Worm (Caenorhabditis elegans) whole organism, L4 larva: ENCODE results near the gene D1044.1.
A peak's percentile ranks its signal among the peaks of the same experiment; 100 is the strongest.

ENCODE experiments used
- D1046.2 ChIP-seq: fragments of 200-800 bp; sonication (Bioruptor generic); IDR thresholded peaks from 2 replicates; pipeline ENCODE4 v1.3.6; 2022; ENCODE audit warnings: missing genetic modification characterization, missing compliant biosample characterization
- F37D6.2 ChIP-seq: sonication (generic microtip); optimal IDR thresholded peaks from 2 replicates; lab custom pipeline; 2016; ENCODE audit warnings: mild to moderate bottlenecking, missing genetic modification characterization, missing compliant biosample characterization
- Y105C5A.15 ChIP-seq: fragments of 200-800 bp; sonication (Bioruptor generic); IDR thresholded peaks from 2 replicates; pipeline ENCODE4 v1.3.6; 2022; ENCODE audit warnings: missing genetic modification characterization, missing compliant biosample characterization
- Y48G9A.11 ChIP-seq: fragments of 200-800 bp; sonication (Bioruptor generic); IDR thresholded peaks from 2 replicates; pipeline ENCODE4 v1.3.6; 2022; ENCODE audit warnings: missing genetic modification reagents, missing genetic modification characterization, missing compliant biosample characterization
- ZK337.2 ChIP-seq: fragments of 200-800 bp; sonication (Bioruptor generic); IDR thresholded peaks from 2 replicates; pipeline ENCODE4 v1.3.6; 2022; ENCODE audit warnings: missing genetic modification reagents, missing genetic modification characterization, missing compliant biosample characterization
- ZK546.5 ChIP-seq, 2 experiments: sonication (generic microtip); optimal IDR thresholded peaks; 2 replicates each; lab custom pipeline; 2017; ENCODE audit warnings: missing biosample characterization in 2 of 2, missing genetic modification characterization in 2 of 2
- aha-1 ChIP-seq: fragments of 150-350 bp; peaks from one replicate; lab custom pipeline; 2014; ENCODE audit warnings: missing biosample characterization, missing genetic modification characterization
- ama-1 ChIP-seq: fragments of 150-350 bp; optimal IDR thresholded peaks from 2 replicates; lab custom pipeline; 2014; ENCODE audit warnings: inconsistent platforms, mixed read lengths
- arid-1 ChIP-seq: fragments of 200-800 bp; sonication (Bioruptor generic); conservative IDR thresholded peaks from 2 replicates; pipeline ENCODE4 v1.3.6; 2022; ENCODE audit warnings: missing genetic modification reagents, missing genetic modification characterization, missing compliant biosample characterization
- ceh-62 ChIP-seq: sonication (generic microtip); optimal IDR thresholded peaks from 2 replicates; lab custom pipeline; 2017; ENCODE audit warnings: missing biosample characterization, missing genetic modification characterization
- ceh-82 ChIP-seq: sonication (generic microtip); optimal IDR thresholded peaks from 2 replicates; lab custom pipeline; 2017; ENCODE audit warnings: missing biosample characterization, missing genetic modification characterization
- ces-1 ChIP-seq: fragments of 150-350 bp; sonication (generic microtip); optimal IDR thresholded peaks from 4 replicates; lab custom pipeline; 2014; ENCODE audit warnings: missing biosample characterization, missing genetic modification reagents, missing genetic modification characterization
- ctbp-1 ChIP-seq: fragments of 200-800 bp; sonication (Bioruptor generic); IDR thresholded peaks from 2 replicates; pipeline ENCODE4 v1.3.6; 2022; ENCODE audit warnings: missing genetic modification reagents, missing genetic modification characterization, missing compliant biosample characterization
- daf-12 ChIP-seq: fragments of 150-350 bp; optimal IDR thresholded peaks from 2 replicates; lab custom pipeline; 2014; ENCODE audit warnings: missing biosample characterization, missing genetic modification reagents, missing genetic modification characterization
- dpl-1 ChIP-seq: fragments of 150-350 bp; optimal IDR thresholded peaks from 2 replicates; lab custom pipeline; 2014; ENCODE audit warnings: missing biosample characterization, missing genetic modification reagents, missing genetic modification characterization
- egl-43 ChIP-seq: fragments of 200-800 bp; sonication (Bioruptor generic); IDR thresholded peaks from 2 replicates; pipeline ENCODE4 v1.3.6; 2022; ENCODE audit warnings: missing genetic modification reagents, missing genetic modification characterization, missing compliant biosample characterization
- fos-1 ChIP-seq: fragments of 150-350 bp; optimal IDR thresholded peaks from 2 replicates; lab custom pipeline; 2014; ENCODE audit warnings: missing biosample characterization, missing genetic modification characterization
- gei-8 ChIP-seq: fragments of 200-800 bp; sonication (Bioruptor generic); optimal IDR thresholded peaks from 2 replicates; lab custom pipeline; 2018; ENCODE audit warnings: mild to moderate bottlenecking, missing genetic modification characterization, missing compliant biosample characterization
- hlh-11 ChIP-seq: fragments of 200-800 bp; sonication (Bioruptor generic); optimal IDR thresholded peaks from 2 replicates; lab custom pipeline; 2018; ENCODE audit warnings: mild to moderate bottlenecking, missing genetic modification characterization, missing compliant biosample characterization
- hlh-30 ChIP-seq: sonication (generic microtip); optimal IDR thresholded peaks from 2 replicates; lab custom pipeline; 2017; ENCODE audit warnings: antibody characterized with exemption, mild to moderate bottlenecking, missing genetic modification characterization, missing compliant biosample characterization; ENCODE audit not compliant: insufficient read depth
- jun-1 ChIP-seq: fragments of 150-350 bp; optimal IDR thresholded peaks from 2 replicates; lab custom pipeline; 2014; ENCODE audit warnings: missing biosample characterization, missing genetic modification reagents, missing genetic modification characterization
- lim-7 ChIP-seq: fragments of 200-800 bp; sonication (Bioruptor generic); IDR thresholded peaks from 2 replicates; pipeline ENCODE4 v1.3.6; 2022; ENCODE audit warnings: missing genetic modification characterization, missing compliant biosample characterization
- lir-3 ChIP-seq: sonication (generic microtip); optimal IDR thresholded peaks from 2 replicates; lab custom pipeline; 2016; ENCODE audit warnings: mild to moderate bottlenecking, missing genetic modification characterization, missing compliant biosample characterization
- madf-5 ChIP-seq, 2 experiments: fragments of 200-800 bp; sonication (Bioruptor generic); IDR thresholded peaks; 2 replicates each; pipeline ENCODE4 v1.3.6; 2022; ENCODE audit warnings: missing compliant biosample characterization in 2 of 2, missing genetic modification characterization in 2 of 2
- mdl-1 ChIP-seq, 2 experiments: fragments of 150-350 bp in 1 of 2; sonication (generic microtip) in 1 of 2; optimal IDR thresholded peaks; 2 replicates each; lab custom pipeline; 2014 to 2017; ENCODE audit warnings: missing biosample characterization in 2 of 2, missing genetic modification characterization in 2 of 2
- mdt-29 ChIP-seq: fragments of 200-800 bp; sonication (Bioruptor generic); IDR thresholded peaks from 2 replicates; pipeline ENCODE4 v1.3.6; 2022; ENCODE audit warnings: missing genetic modification reagents, missing genetic modification characterization, missing compliant biosample characterization
- mxl-2 ChIP-seq: fragments of 200-800 bp; sonication (Bioruptor generic); conservative IDR thresholded peaks from 2 replicates; pipeline ENCODE4 v1.3.6; 2022; ENCODE audit warnings: missing genetic modification reagents, missing genetic modification characterization, missing compliant biosample characterization
- nhr-25 ChIP-seq: sonication (generic microtip); optimal IDR thresholded peaks from 2 replicates; lab custom pipeline; 2017; ENCODE audit warnings: missing genetic modification characterization, mild to moderate bottlenecking, missing compliant biosample characterization, antibody characterized with exemption, moderate library complexity, borderline replicate concordance; ENCODE audit not compliant: insufficient read depth
- nhr-6 ChIP-seq: fragments of 150-350 bp; optimal IDR thresholded peaks from 2 replicates; lab custom pipeline; 2014; ENCODE audit warnings: missing biosample characterization, missing genetic modification characterization
- nhr-76 ChIP-seq: fragments of 150-350 bp; optimal IDR thresholded peaks from 2 replicates; lab custom pipeline; 2014; ENCODE audit warnings: missing biosample characterization, missing genetic modification characterization
- nhr-77 ChIP-seq: fragments of 150-350 bp; optimal IDR thresholded peaks from 2 replicates; lab custom pipeline; 2014; ENCODE audit warnings: missing biosample characterization, missing genetic modification characterization
- pha-4 ChIP-seq, 2 experiments: fragments of 150-350 bp in 1 of 2; fragments of 200-800 bp in 1 of 2; sonication (Bioruptor generic) in 1 of 2; IDR thresholded peaks in 1 of 2; optimal IDR thresholded peaks in 1 of 2; 2 replicates each; pipeline versions ENCODE4 v1.3.6 to Lab custom; 2014 to 2022; ENCODE audit warnings: missing genetic modification characterization in 2 of 2, missing genetic modification reagents in 2 of 2, missing biosample characterization in 1 of 2, missing compliant biosample characterization in 1 of 2
- pqm-1 ChIP-seq: sonication (generic microtip); optimal IDR thresholded peaks from 2 replicates; lab custom pipeline; 2017; ENCODE audit warnings: missing biosample characterization, missing genetic modification characterization
- snpc-1.2 ChIP-seq: fragments of 200-800 bp; sonication (Bioruptor generic); IDR thresholded peaks from 2 replicates; pipeline ENCODE4 v1.3.6; 2022; ENCODE audit warnings: missing genetic modification reagents, missing genetic modification characterization, missing compliant biosample characterization
- snpc-4 ChIP-seq: fragments of 150-350 bp; optimal IDR thresholded peaks from 2 replicates; lab custom pipeline; 2014; ENCODE audit warnings: missing biosample characterization, missing genetic modification characterization
- spr-3 ChIP-seq: fragments of 200-800 bp; sonication (Bioruptor generic); optimal IDR thresholded peaks from 2 replicates; lab custom pipeline; 2018; ENCODE audit warnings: mild to moderate bottlenecking, missing genetic modification characterization, missing compliant biosample characterization
- vab-7 ChIP-seq: fragments of 200-800 bp; sonication (Bioruptor generic); IDR thresholded peaks from 2 replicates; pipeline ENCODE4 v1.3.6; 2022; ENCODE audit warnings: missing genetic modification reagents, missing genetic modification characterization, missing compliant biosample characterization
- zag-1 ChIP-seq: fragments of 150-350 bp; optimal IDR thresholded peaks from 2 replicates; lab custom pipeline; 2014; ENCODE audit warnings: missing biosample characterization, missing genetic modification characterization
- ztf-11 ChIP-seq: fragments of 150-350 bp; optimal IDR thresholded peaks from 2 replicates; lab custom pipeline; 2014; ENCODE audit warnings: missing biosample characterization, missing genetic modification characterization
- ztf-7 ChIP-seq: fragments of 150-350 bp; optimal IDR thresholded peaks from 2 replicates; lab custom pipeline; 2014; ENCODE audit warnings: missing biosample characterization, missing genetic modification characterization

D1044.1 gene

DNA sequence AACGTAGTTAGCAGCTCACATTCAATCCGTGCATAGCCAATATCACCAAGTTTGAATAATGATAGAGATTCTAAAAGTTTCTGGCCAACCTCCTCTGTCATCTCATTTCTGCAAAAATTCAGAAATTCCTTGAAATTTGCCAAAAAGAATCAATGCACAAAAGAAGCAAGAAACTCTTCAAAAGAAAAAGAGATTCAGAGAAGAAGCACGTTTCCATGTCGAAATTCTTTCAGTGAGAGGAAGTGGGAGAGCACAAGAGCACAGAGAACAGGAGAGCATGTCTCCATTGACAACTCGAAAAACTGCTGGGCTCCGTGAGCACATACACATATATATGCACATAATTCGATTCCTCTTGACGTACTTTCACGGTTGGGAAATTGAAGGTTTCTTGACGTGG is 26.7 kb upstream of the D1044.1 start, which contains the start of gene nekl-4:
nekl-4 (minus strand) TSS at position 101 of the 400 bp plus-strand sequence.
- TF ChIP-seq ztf-7 (no peak), aha-1 (tag; lab: Kevin White, UChicago) (peak; percentile 50), ama-1 (no peak)

DNA sequence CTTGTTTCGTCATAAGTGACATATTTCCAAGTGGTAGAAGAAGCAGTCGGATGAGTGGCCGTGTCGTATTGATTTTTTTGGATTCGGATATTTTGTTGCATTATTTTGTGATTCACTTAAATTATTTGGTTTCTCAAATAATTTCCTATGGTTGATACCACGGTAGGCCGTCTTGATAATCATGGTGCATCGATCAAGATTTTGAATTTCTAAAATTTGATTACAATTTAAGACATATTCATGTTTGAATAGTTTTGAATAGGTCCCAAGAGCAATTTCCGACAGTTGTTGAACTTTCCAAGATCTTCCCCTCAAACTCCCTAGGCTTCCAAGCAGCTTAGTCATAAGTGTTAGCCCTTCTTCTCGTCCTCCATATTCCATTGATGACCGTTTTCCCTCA is 22.2 kb upstream of the D1044.1 start, which contains the start of gene D1044.4:
D1044.4 (minus strand) TSS at position 101 of the 400 bp plus-strand sequence.
- no peak for TF ChIP-seq mxl-2 (GFP tag; lab: Robert Waterston, UW)
- no peak for TF ChIP-seq madf-5 (GFP tag; IDR thresholded peaks at IDR 0.05; lab: Robert Waterston, UW)
- no peak for TF ChIP-seq ces-1
- TF ChIP-seq Y48G9A.11 (GFP tag; lab: Robert Waterston, UW): no peak
- no peak for TF ChIP-seq dpl-1 (GFP tag; lab: Kevin White, UChicago)
- no peak for TF ChIP-seq hlh-11 (tag; lab: Kevin White, UChicago)
- TF ChIP-seq vab-7 (GFP tag; lab: Robert Waterston, UW): no peak
- TF ChIP-seq spr-3 (GFP tag; lab: Kevin White, UChicago): no peak
- TF ChIP-seq ztf-11 (tag; lab: Kevin White, UChicago): no peak

DNA sequence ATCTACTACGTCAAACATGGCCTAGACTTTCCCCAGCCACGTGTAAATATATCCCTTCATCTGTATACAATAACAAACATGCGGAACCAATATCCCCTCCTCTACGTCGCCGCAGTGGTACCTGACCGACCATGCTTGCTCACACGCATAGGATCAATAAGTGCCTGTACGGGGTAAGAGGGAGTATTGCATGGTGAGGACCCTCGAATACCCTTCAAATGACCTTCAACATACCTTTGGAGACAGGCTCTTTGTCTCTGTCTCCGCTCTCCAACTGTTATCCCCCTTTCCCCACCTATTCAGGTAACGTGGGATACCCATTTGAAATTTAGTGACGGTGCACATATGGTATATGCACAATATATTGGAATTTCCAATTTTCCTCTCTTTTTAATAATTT is 18.1 kb upstream of the D1044.1 start, which contains the start of gene dex-1:
dex-1 (plus strand) TSS at position 132 of the 400 bp plus-strand sequence.
- TF ChIP-seq Y105C5A.15 (no peak), egl-43 (no peak), ces-1 (no peak), nhr-25 (tag; lab: Kevin White, UChicago) (no peak), snpc-1.2 (GFP tag; lab: Robert Waterston, UW) (no peak), vab-7 (GFP tag; lab: Robert Waterston, UW) (no peak), ZK337.2 (no peak), snpc-4 (no peak), spr-3 (GFP tag; lab: Kevin White, UChicago) (no peak), mdt-29 (no peak), pqm-1 (no peak), ctbp-1 (no peak), pha-4 (GFP tag; IDR thresholded peaks at IDR 0.05; lab: Robert Waterston, UW) (no peak), pha-4 (tag; optimal IDR thresholded peaks at IDR 0.05; lab: Kevin White, UChicago) (no peak), daf-12 (tag; lab: Kevin White, UChicago) (no peak), jun-1 (no peak), nhr-6 (tag; lab: Kevin White, UChicago) (no peak), arid-1 (GFP tag; lab: Robert Waterston, UW) (no peak), ceh-62 (tag; lab: Kevin White, UChicago) (no peak), lim-7 (no peak), zag-1 (no peak)

DNA sequence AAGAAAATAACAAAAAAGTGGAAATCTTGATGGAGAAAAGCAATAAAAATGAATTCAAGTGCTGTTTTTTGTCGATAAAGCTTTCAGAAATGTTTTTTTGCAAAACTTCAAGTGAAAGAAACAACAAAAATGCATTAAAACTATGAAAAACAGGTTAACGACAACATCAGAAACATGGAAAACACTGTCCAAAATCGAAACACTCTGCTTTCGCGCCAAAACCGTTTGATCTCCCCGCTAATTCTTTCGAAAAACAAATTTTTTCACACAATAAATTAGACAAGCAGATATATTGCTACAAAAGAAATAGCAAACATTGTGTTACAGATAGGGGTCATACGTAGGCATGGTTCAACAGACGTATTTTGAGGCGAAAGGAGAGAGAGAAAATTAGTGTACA is 2.3 kb upstream of the D1044.1 start:
- TF ChIP-seq gei-8 (GFP tag; lab: Kevin White, UChicago): peak; percentile 32
- no peak for TF ChIP-seq ceh-82 (tag; lab: Kevin White, UChicago)
- TF ChIP-seq nhr-76 (tag; lab: Kevin White, UChicago): no peak
- no peak for TF ChIP-seq mdt-29
- peak; percentile 11 for TF ChIP-seq aha-1 (tag; lab: Kevin White, UChicago)
- TF ChIP-seq F37D6.2 (tag; lab: Kevin White, UChicago): no peak
- peak; percentile 10 for TF ChIP-seq hlh-11 (tag; lab: Kevin White, UChicago)
- TF ChIP-seq hlh-30 (tag; lab: Kevin White, UChicago): no peak
- no peak for TF ChIP-seq lir-3 (tag; lab: Kevin White, UChicago)
- TF ChIP-seq ZK546.5 (tag; optimal IDR thresholded peaks at IDR 0.05; lab: Kevin White, UChicago): no peak
- TF ChIP-seq fos-1 (tag; lab: Kevin White, UChicago): no peak
- TF ChIP-seq D1046.2 (GFP tag; lab: Robert Waterston, UW): no peak
- TF ChIP-seq spr-3 (GFP tag; lab: Kevin White, UChicago): no peak
- no peak for TF ChIP-seq mdl-1 (tag; optimal IDR thresholded peaks at IDR 0.05; lab: Kevin White, UChicago)
- TF ChIP-seq nhr-77 (tag; lab: Kevin White, UChicago): no peak
